Worm (Caenorhabditis elegans) whole organism, young adult: Measurements from ENCODE around the gene C46C2.2.

Experiments
- B0261.1 ChIP-seq: sonication (generic microtip); optimal IDR thresholded peaks from 2 replicates; lab custom pipeline; 2016; ENCODE audit warnings: mild to moderate bottlenecking, missing genetic modification characterization, moderate library complexity, missing compliant biosample characterization
- D2030.7 ChIP-seq: fragments of 200-800 bp; sonication (Bioruptor generic); IDR thresholded peaks from 2 replicates; pipeline ENCODE4 v1.3.6; 2022; ENCODE audit warnings: missing genetic modification reagents, missing genetic modification characterization, missing compliant biosample characterization
- F23B12.7 ChIP-seq: sonication (generic microtip); optimal IDR thresholded peaks from 2 replicates; lab custom pipeline; 2017; ENCODE audit warnings: missing genetic modification characterization, mild to moderate bottlenecking, missing compliant biosample characterization, antibody characterized with exemption, moderate library complexity; ENCODE audit not compliant: insufficient read depth
- F33H1.4 ChIP-seq: fragments of 200-800 bp; sonication (Bioruptor generic); IDR thresholded peaks from 2 replicates; pipeline ENCODE4 v1.3.6; 2022; ENCODE audit warnings: missing genetic modification reagents, missing genetic modification characterization, missing compliant biosample characterization
- F52B5.7 ChIP-seq: sonication (generic microtip); optimal IDR thresholded peaks from 2 replicates; lab custom pipeline; 2016; ENCODE audit warnings: mild to moderate bottlenecking, missing genetic modification characterization, missing compliant biosample characterization
- K12H6.12 ChIP-seq: fragments of 200-800 bp; sonication (Bioruptor generic); optimal IDR thresholded peaks from 2 replicates; lab custom pipeline; 2018; ENCODE audit warnings: mild to moderate bottlenecking, missing genetic modification characterization, missing compliant biosample characterization
- T26A5.8 ChIP-seq: sonication (generic microtip); optimal IDR thresholded peaks from 2 replicates; lab custom pipeline; 2016; ENCODE audit warnings: missing genetic modification characterization, missing compliant biosample characterization
- ama-1 ChIP-seq, 3 experiments: fragments of 150-350 bp in 1 of 3; sonication (generic microtip) in 2 of 3; optimal IDR thresholded peaks; 2 replicates each; lab custom pipeline; 2014 to 2018; ENCODE audit warnings: missing biosample characterization in 2 of 3, missing genetic modification characterization in 2 of 3, missing genetic modification reagents in 2 of 3
- aptf-2 ChIP-seq: fragments of 200-800 bp; sonication (Bioruptor generic); conservative IDR thresholded peaks from 2 replicates; pipeline ENCODE4 v1.3.6; 2022; ENCODE audit warnings: missing genetic modification reagents, missing genetic modification characterization, missing compliant biosample characterization
- aptf-3 ChIP-seq: fragments of 200-800 bp; sonication (Bioruptor generic); IDR thresholded peaks from 2 replicates; pipeline ENCODE4 v1.3.6; 2022; ENCODE audit warnings: missing genetic modification characterization, missing compliant biosample characterization
- attf-3 ChIP-seq: fragments of 200-800 bp; sonication (Bioruptor generic); conservative IDR thresholded peaks from 2 replicates; pipeline ENCODE4 v1.3.6; 2022; ENCODE audit warnings: missing genetic modification reagents, missing genetic modification characterization, missing compliant biosample characterization
- attf-6 ChIP-seq: fragments of 200-800 bp; sonication (Bioruptor generic); IDR thresholded peaks from 2 replicates; pipeline ENCODE4 v1.3.6; 2022; ENCODE audit warnings: missing genetic modification reagents, missing genetic modification characterization, missing compliant biosample characterization
- bed-2 ChIP-seq: fragments of 200-800 bp; sonication (Bioruptor generic); IDR thresholded peaks from 2 replicates; pipeline ENCODE4 v1.3.6; 2022; ENCODE audit warnings: missing genetic modification reagents, missing genetic modification characterization, missing compliant biosample characterization
- cebp-1 ChIP-seq, 2 experiments: fragments of 200-800 bp in 1 of 2; sonication (Bioruptor generic) in 1 of 2; sonication (generic microtip) in 1 of 2; IDR thresholded peaks in 1 of 2; optimal IDR thresholded peaks in 1 of 2; 2 replicates each; pipeline versions ENCODE4 v1.3.6 to Lab custom; 2017 to 2022; ENCODE audit warnings: missing compliant biosample characterization in 2 of 2, missing genetic modification characterization in 2 of 2, mild to moderate bottlenecking in 1 of 2, missing genetic modification reagents in 1 of 2, moderate library complexity in 1 of 2
- cebp-2 ChIP-seq: fragments of 200-800 bp; sonication (Bioruptor generic); IDR thresholded peaks from 2 replicates; pipeline ENCODE4 v1.3.6; 2022; ENCODE audit warnings: missing genetic modification characterization, missing compliant biosample characterization
- ceh-27 ChIP-seq: fragments of 200-800 bp; sonication (Bioruptor generic); optimal IDR thresholded peaks from 2 replicates; lab custom pipeline; 2018; ENCODE audit warnings: mild to moderate bottlenecking, missing genetic modification characterization, moderate library complexity, missing compliant biosample characterization
- die-1 ChIP-seq: sonication (generic microtip); optimal IDR thresholded peaks from 2 replicates; lab custom pipeline; 2016; ENCODE audit warnings: missing genotype, mild to moderate bottlenecking, missing genetic modification characterization, missing compliant biosample characterization
- dpl-1 ChIP-seq: fragments of 150-350 bp; optimal IDR thresholded peaks from 2 replicates; lab custom pipeline; 2014; ENCODE audit warnings: missing biosample characterization, missing genetic modification reagents, missing genetic modification characterization
- efl-1 ChIP-seq: fragments of 150-350 bp; optimal IDR thresholded peaks from 2 replicates; lab custom pipeline; 2014; ENCODE audit warnings: missing biosample characterization, missing genetic modification reagents, missing genetic modification characterization
- egl-18 ChIP-seq: fragments of 200-800 bp; sonication (Bioruptor generic); IDR thresholded peaks from 2 replicates; pipeline ENCODE4 v1.3.6; 2022; ENCODE audit warnings: missing genetic modification reagents, missing genetic modification characterization, missing compliant biosample characterization
- him-1 ChIP-seq: sonication (generic microtip); optimal IDR thresholded peaks from 2 replicates; lab custom pipeline; 2016; ENCODE audit warnings: missing genotype, missing genetic modification reagents, missing genetic modification characterization, missing compliant biosample characterization
- lag-1 ChIP-seq: fragments of 200-800 bp; sonication (Bioruptor generic); IDR thresholded peaks from 2 replicates; pipeline ENCODE4 v1.3.6; 2022; ENCODE audit warnings: missing genetic modification reagents, missing genetic modification characterization, missing compliant biosample characterization
- let-607 ChIP-seq, 2 experiments: fragments of 200-800 bp in 1 of 2; sonication (Bioruptor generic) in 1 of 2; sonication (generic microtip) in 1 of 2; optimal IDR thresholded peaks; 2 replicates each; lab custom pipeline; 2016 to 2018; ENCODE audit warnings: mild to moderate bottlenecking in 2 of 2, missing compliant biosample characterization in 2 of 2, missing genetic modification characterization in 2 of 2, moderate library complexity in 2 of 2, missing genotype in 1 of 2
- lin-26 ChIP-seq: fragments of 200-800 bp; sonication (Bioruptor generic); IDR thresholded peaks from 2 replicates; pipeline ENCODE4 v1.3.6; 2022; ENCODE audit warnings: missing genetic modification reagents, missing genetic modification characterization, missing compliant biosample characterization
- lin-40 ChIP-seq: sonication (generic microtip); optimal IDR thresholded peaks from 2 replicates; lab custom pipeline; 2016; ENCODE audit warnings: missing genetic modification characterization, mild to moderate bottlenecking, missing compliant biosample characterization, missing genotype, missing genetic modification reagents
- lir-1 ChIP-seq: fragments of 200-800 bp; sonication (Bioruptor generic); conservative IDR thresholded peaks from 2 replicates; pipeline ENCODE4 v1.3.6; 2022; ENCODE audit warnings: missing genetic modification reagents, missing genetic modification characterization, missing compliant biosample characterization
- madf-8 ChIP-seq: fragments of 200-800 bp; sonication (Bioruptor generic); conservative IDR thresholded peaks from 2 replicates; pipeline ENCODE4 v1.3.6; 2022; ENCODE audit warnings: missing genetic modification reagents, missing genetic modification characterization, missing compliant biosample characterization
- mes-4 ChIP-seq: sonication (generic microtip); optimal IDR thresholded peaks from 2 replicates; lab custom pipeline; 2016; ENCODE audit warnings: missing genotype, missing genetic modification characterization, missing compliant biosample characterization
- nfya-1 ChIP-seq: sonication (generic microtip); optimal IDR thresholded peaks from 2 replicates; lab custom pipeline; 2017; ENCODE audit warnings: antibody characterized with exemption, missing compliant biosample characterization, missing genetic modification characterization, borderline replicate concordance; ENCODE audit not compliant: insufficient read depth
- nfyb-1 ChIP-seq: fragments of 200-800 bp; sonication (Bioruptor generic); IDR thresholded peaks from 2 replicates; pipeline ENCODE4 v1.3.6; 2022; ENCODE audit warnings: missing genetic modification reagents, missing genetic modification characterization, missing compliant biosample characterization
- nhr-120 ChIP-seq: fragments of 200-800 bp; sonication (Bioruptor generic); IDR thresholded peaks from 2 replicates; pipeline ENCODE4 v1.3.6; 2022; ENCODE audit warnings: missing genetic modification characterization, missing compliant biosample characterization
- nhr-27 ChIP-seq: fragments of 200-800 bp; sonication (Bioruptor generic); optimal IDR thresholded peaks from 2 replicates; lab custom pipeline; 2018; ENCODE audit warnings: mild to moderate bottlenecking, missing genetic modification characterization, moderate library complexity, missing compliant biosample characterization
- nhr-90 ChIP-seq: sonication (generic microtip); optimal IDR thresholded peaks from 2 replicates; lab custom pipeline; 2016; ENCODE audit warnings: missing genotype, mild to moderate bottlenecking, missing genetic modification characterization, missing compliant biosample characterization
- pbrm-1 ChIP-seq: fragments of 200-800 bp; sonication (Bioruptor generic); IDR thresholded peaks from 2 replicates; pipeline ENCODE4 v1.3.6; 2022; ENCODE audit warnings: missing genetic modification reagents, missing genetic modification characterization, missing compliant biosample characterization
- rcor-1 ChIP-seq: fragments of 200-800 bp; sonication (Bioruptor generic); IDR thresholded peaks from 2 replicates; pipeline ENCODE4 v1.3.6; 2022; ENCODE audit warnings: missing genetic modification reagents, missing genetic modification characterization, missing compliant biosample characterization
- rec-8 ChIP-seq, 2 experiments: sonication (generic microtip); optimal IDR thresholded peaks; 2 replicates each; lab custom pipeline; 2016; ENCODE audit warnings: mild to moderate bottlenecking in 2 of 2, missing genetic modification characterization in 2 of 2, missing genetic modification reagents in 2 of 2, missing genotype in 2 of 2, missing biosample characterization in 1 of 2, missing compliant biosample characterization in 1 of 2, moderate library complexity in 1 of 2
- repo-1 ChIP-seq: sonication (generic microtip); optimal IDR thresholded peaks from 2 replicates; lab custom pipeline; 2017; ENCODE audit warnings: mild to moderate bottlenecking, missing genetic modification characterization, missing compliant biosample characterization
- snpc-3.4 ChIP-seq: sonication (generic microtip); optimal IDR thresholded peaks from 2 replicates; lab custom pipeline; 2017; ENCODE audit warnings: missing genetic modification characterization, mild to moderate bottlenecking, missing compliant biosample characterization, antibody characterized with exemption, moderate library complexity, missing genotype, missing genetic modification reagents
- sptf-2 ChIP-seq: fragments of 200-800 bp; sonication (Bioruptor generic); optimal IDR thresholded peaks from 2 replicates; lab custom pipeline; 2018; ENCODE audit warnings: mild to moderate bottlenecking, missing genetic modification characterization, missing compliant biosample characterization
- tbp1 ChIP-seq: fragments of 200-800 bp; sonication (Bioruptor generic); optimal IDR thresholded peaks from 2 replicates; lab custom pipeline; 2018; ENCODE audit warnings: mild to moderate bottlenecking, missing genetic modification characterization, missing compliant biosample characterization
- unc-62 ChIP-seq: fragments of 150-350 bp; optimal IDR thresholded peaks from 2 replicates; lab custom pipeline; 2014; ENCODE audit warnings: missing biosample characterization, missing genetic modification reagents, missing genetic modification characterization
- zim-3 ChIP-seq: sonication (generic microtip); optimal IDR thresholded peaks from 2 replicates; lab custom pipeline; 2017; ENCODE audit warnings: mild to moderate bottlenecking, missing genetic modification characterization, moderate library complexity, missing compliant biosample characterization
- ztf-18 ChIP-seq: sonication (generic microtip); optimal IDR thresholded peaks from 2 replicates; lab custom pipeline; 2016; ENCODE audit warnings: missing genotype, mild to moderate bottlenecking, missing genetic modification characterization, missing compliant biosample characterization
- ztf-22 ChIP-seq: fragments of 200-800 bp; sonication (Bioruptor generic); optimal IDR thresholded peaks from 2 replicates; lab custom pipeline; 2018; ENCODE audit warnings: mild to moderate bottlenecking, missing genetic modification characterization, moderate library complexity, missing compliant biosample characterization
- ztf-26 ChIP-seq: sonication (generic microtip); optimal IDR thresholded peaks from 2 replicates; lab custom pipeline; 2017; ENCODE audit warnings: missing genetic modification characterization, missing compliant biosample characterization

C46C2.2 gene

ce11 chrIV:9191183-9191582 lies 26.3 kb upstream of the C46C2.2 start (continued):
- TF ChIP-seq cebp-1 (GFP tag; IDR thresholded peaks at IDR 0.05; lab: Robert Waterston, UW): peak; percentile 52; the same call in 1 of the 2 replicates
- TF ChIP-seq cebp-1 (tag; optimal IDR thresholded peaks at IDR 0.05; lab: Kevin White, UChicago): no peak
- peak; percentile 87 for TF ChIP-seq nfyb-1 (GFP tag; lab: Robert Waterston, UW)
- TF ChIP-seq lin-26 (GFP tag; lab: Robert Waterston, UW): no peak
- TF ChIP-seq pbrm-1 (GFP tag; lab: Robert Waterston, UW): 0 out of 2 replicates have a peak, but pooled peaks have one; percentile 50
- peak; percentile 85 for TF ChIP-seq nhr-90 (tag; lab: Kevin White, UChicago)
- TF ChIP-seq ztf-18 (tag; lab: Kevin White, UChicago): peak; percentile 48
- peak; percentile 4 for TF ChIP-seq dpl-1 (GFP tag; lab: Kevin White, UChicago)
- no peak for TF ChIP-seq T26A5.8
- no peak for TF ChIP-seq nhr-27
- no peak for TF ChIP-seq ama-1 (optimal IDR thresholded peaks at IDR 0.05; lab: Kevin White, UChicago)
- peak; percentile 26 to 62 for TF ChIP-seq ama-1 (GFP tag; optimal IDR thresholded peaks at IDR 0.05; lab: Kevin White, UChicago)
- TF ChIP-seq egl-18: no peak
- no peak for TF ChIP-seq sptf-2 (GFP tag; lab: Kevin White, UChicago)
- TF ChIP-seq mes-4 (tag; lab: Kevin White, UChicago): peak; percentile 63
- TF ChIP-seq attf-3: 0 out of 2 replicates have a peak, but pooled peaks have one; percentile 45
- peak; percentile 86 for TF ChIP-seq B0261.1 (tag; lab: Kevin White, UChicago)
- no peak for TF ChIP-seq F52B5.7
- peak; percentile 84 for TF ChIP-seq die-1 (tag; lab: Kevin White, UChicago)
- no peak for TF ChIP-seq K12H6.12
- no peak for TF ChIP-seq nhr-120 (GFP tag; lab: Robert Waterston, UW)
- TF ChIP-seq cebp-2 (GFP tag; lab: Robert Waterston, UW): no peak
- peak; percentile 67; the same call in 1 of the 2 replicates for TF ChIP-seq bed-2 (GFP tag; lab: Robert Waterston, UW)
- TF ChIP-seq snpc-3.4: peak; percentile 75
- TF ChIP-seq ztf-22: no peak
- TF ChIP-seq repo-1 (tag; lab: Kevin White, UChicago): no peak
- TF ChIP-seq ceh-27: peak; percentile 84
- 0 out of 2 replicates have a peak, but pooled peaks have one; percentile 36 for TF ChIP-seq aptf-2 (GFP tag; lab: Robert Waterston, UW)
- peak in 1 of 2 experiments; percentile 46 for TF ChIP-seq let-607 (tag; optimal IDR thresholded peaks at IDR 0.05; lab: Kevin White, UChicago)
- no peak for TF ChIP-seq lin-40
- TF ChIP-seq lag-1: no peak
- 0 out of 2 replicates have a peak, but pooled peaks have one; percentile 59 for TF ChIP-seq D2030.7 (GFP tag; lab: Robert Waterston, UW)
- peak; percentile 62 for TF ChIP-seq zim-3 (tag; lab: Kevin White, UChicago)
- peak; percentile 27 for TF ChIP-seq ztf-26 (tag; lab: Kevin White, UChicago)
- no peak for TF ChIP-seq rcor-1 (GFP tag; lab: Robert Waterston, UW)
- TF ChIP-seq aptf-3 (GFP tag; lab: Robert Waterston, UW): no peak
- no peak for TF ChIP-seq nfya-1 (tag; lab: Kevin White, UChicago)
- peak; percentile 98 for TF ChIP-seq tbp1 (GFP tag; lab: Kevin White, UChicago)
- peak; percentile 89 for TF ChIP-seq him-1 (tag; lab: Kevin White, UChicago)
- TF ChIP-seq F23B12.7 (tag; lab: Kevin White, UChicago): peak; percentile 89
- no peak for TF ChIP-seq unc-62
- TF ChIP-seq lir-1 (GFP tag; lab: Robert Waterston, UW): no peak
- peak; percentile 30 to 71 for TF ChIP-seq rec-8 (tag; optimal IDR thresholded peaks at IDR 0.05; lab: Kevin White, UChicago)
- no peak for TF ChIP-seq efl-1
- TF ChIP-seq F33H1.4 (GFP tag; lab: Robert Waterston, UW): peak; percentile 27; the same call in 1 of the 2 replicates
- TF ChIP-seq madf-8 (GFP tag; lab: Robert Waterston, UW): 0 out of 2 replicates have a peak, but pooled peaks have one; percentile 5
- peak; percentile 61; the same call in 1 of the 2 replicates for TF ChIP-seq attf-6
